Fruit fly (Drosophila melanogaster) whole organism, adult: Measurements from ENCODE around the gene Rel.

Experiments
- CG11617 ChIP-seq: fragments of 200-800 bp; sonication (Bioruptor generic); optimal IDR thresholded peaks from 2 replicates; lab custom pipeline; 2017; ENCODE audit warnings: mild to moderate bottlenecking, missing biosample characterization, missing genetic modification reagents, missing genetic modification characterization
- CG12768 ChIP-seq: fragments of 200-800 bp; sonication (Bioruptor generic); optimal IDR thresholded peaks from 2 replicates; lab custom pipeline; 2017; ENCODE audit warnings: missing biosample characterization, missing genetic modification characterization, mild to moderate bottlenecking, moderate library complexity, missing genetic modification reagents
- CG14711 ChIP-seq: fragments of 200-800 bp; sonication (Bioruptor generic); optimal IDR thresholded peaks from 2 replicates; lab custom pipeline; 2018; ENCODE audit warnings: missing biosample characterization, mild to moderate bottlenecking, missing genetic modification characterization, moderate library complexity
- CG1620 ChIP-seq: fragments of 200-800 bp; sonication (Bioruptor generic); optimal IDR thresholded peaks from 2 replicates; lab custom pipeline; 2016; ENCODE audit warnings: missing biosample characterization, missing genetic modification characterization
- CG33017 ChIP-seq: fragments of 200-800 bp; sonication (Bioruptor generic); optimal IDR thresholded peaks from 2 replicates; lab custom pipeline; 2018; ENCODE audit warnings: missing biosample characterization, mild to moderate bottlenecking, missing genetic modification characterization, moderate library complexity
- CG5204 ChIP-seq: fragments of 200-800 bp; sonication (Bioruptor generic); optimal IDR thresholded peaks from 2 replicates; lab custom pipeline; 2016; ENCODE audit warnings: missing biosample characterization, missing genetic modification characterization
- CG7045 ChIP-seq: fragments of 200-800 bp; sonication (Bioruptor generic); optimal IDR thresholded peaks from 2 replicates; lab custom pipeline; 2017; ENCODE audit warnings: missing biosample characterization, mild to moderate bottlenecking, missing genetic modification characterization
- CG7101 ChIP-seq: fragments of 200-800 bp; sonication (Bioruptor generic); optimal IDR thresholded peaks from 2 replicates; lab custom pipeline; 2018; ENCODE audit warnings: missing biosample characterization, mild to moderate bottlenecking, missing genetic modification characterization, moderate library complexity
- Clk ChIP-seq: fragments of 200-800 bp; sonication (Bioruptor generic); optimal IDR thresholded peaks from 2 replicates; lab custom pipeline; 2017; ENCODE audit warnings: missing biosample characterization, missing genetic modification characterization
- Hr96 ChIP-seq: fragments of 200-800 bp; sonication (Bioruptor generic); optimal IDR thresholded peaks from 2 replicates; lab custom pipeline; 2016; ENCODE audit warnings: missing biosample characterization, missing genetic modification characterization
- Mnt ChIP-seq: fragments of 200-800 bp; sonication (Bioruptor generic); optimal IDR thresholded peaks from 2 replicates; lab custom pipeline; 2016; ENCODE audit warnings: missing biosample characterization, mild to moderate bottlenecking, missing genetic modification characterization
- bab1 ChIP-seq: fragments of 200-800 bp; sonication (Bioruptor generic); optimal IDR thresholded peaks from 3 replicates; lab custom pipeline; 2019; ENCODE audit warnings: missing biosample characterization, mild to moderate bottlenecking, missing genetic modification characterization, moderate library complexity
- cic ChIP-seq: fragments of 200-800 bp; sonication (Bioruptor generic); optimal IDR thresholded peaks from 2 replicates; lab custom pipeline; 2017; ENCODE audit warnings: missing biosample characterization, mild to moderate bottlenecking, missing genetic modification characterization, moderate library complexity
- cnc ChIP-seq, 2 experiments: fragments of >200 bp; optimal IDR thresholded peaks; 2 replicates each; lab custom pipeline; 2017
- kay ChIP-seq: fragments of 200-800 bp; sonication (Bioruptor generic); peaks from one replicate; lab custom pipeline; 2016; ENCODE audit warnings: missing biosample characterization, missing genetic modification characterization, borderline replicate concordance
- ovo ChIP-seq: fragments of 200-800 bp; sonication (Bioruptor generic); optimal IDR thresholded peaks from 2 replicates; lab custom pipeline; 2016; ENCODE audit warnings: missing biosample characterization, missing genetic modification characterization
- pad ChIP-seq: fragments of 200-800 bp; sonication (Bioruptor generic); optimal IDR thresholded peaks from 3 replicates; lab custom pipeline; 2017; ENCODE audit warnings: missing biosample characterization, missing genetic modification characterization, mild to moderate bottlenecking, moderate library complexity, missing genetic modification reagents
- tj ChIP-seq: fragments of 200-800 bp; sonication (Bioruptor generic); optimal IDR thresholded peaks from 3 replicates; lab custom pipeline; 2017; ENCODE audit warnings: missing biosample characterization, mild to moderate bottlenecking, missing genetic modification characterization, moderate library complexity
- toe ChIP-seq: fragments of 200-800 bp; sonication (Bioruptor generic); optimal IDR thresholded peaks from 2 replicates; lab custom pipeline; 2016; ENCODE audit warnings: missing biosample characterization, missing genetic modification characterization

The Rel gene

DNA sequence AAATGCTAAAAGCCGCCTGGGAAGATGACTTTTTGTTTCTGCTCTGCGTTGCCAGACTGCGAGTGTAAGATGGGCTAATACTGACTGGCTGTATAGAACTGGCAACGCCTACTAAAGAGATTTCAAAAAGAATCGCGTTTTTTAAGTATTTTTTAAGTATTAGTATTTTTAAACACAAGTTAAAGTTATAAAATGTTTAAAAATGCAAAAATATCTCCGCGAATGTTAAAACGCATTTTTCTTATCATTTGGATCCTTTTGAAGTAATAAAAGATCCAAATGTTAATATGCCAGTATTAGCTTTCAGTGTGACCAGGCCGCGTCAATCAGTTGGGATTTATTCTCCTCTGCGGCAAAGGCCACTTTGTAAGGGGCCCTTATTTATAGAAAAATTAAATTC lies 41.6 kb downstream of the Rel start, which contains the start of the genes Prosbeta3 and Iru:
Prosbeta3 (minus strand) TSS at position 98 of the 400 bp plus-strand sequence.
Iru (plus strand) TSS at position 328 of the 400 bp plus-strand sequence.
- TF ChIP-seq Mnt (GFP tag; lab: Kevin White, UChicago) = peak; percentile 4
- no peak for TF ChIP-seq toe (GFP tag; lab: Kevin White, UChicago)

DNA sequence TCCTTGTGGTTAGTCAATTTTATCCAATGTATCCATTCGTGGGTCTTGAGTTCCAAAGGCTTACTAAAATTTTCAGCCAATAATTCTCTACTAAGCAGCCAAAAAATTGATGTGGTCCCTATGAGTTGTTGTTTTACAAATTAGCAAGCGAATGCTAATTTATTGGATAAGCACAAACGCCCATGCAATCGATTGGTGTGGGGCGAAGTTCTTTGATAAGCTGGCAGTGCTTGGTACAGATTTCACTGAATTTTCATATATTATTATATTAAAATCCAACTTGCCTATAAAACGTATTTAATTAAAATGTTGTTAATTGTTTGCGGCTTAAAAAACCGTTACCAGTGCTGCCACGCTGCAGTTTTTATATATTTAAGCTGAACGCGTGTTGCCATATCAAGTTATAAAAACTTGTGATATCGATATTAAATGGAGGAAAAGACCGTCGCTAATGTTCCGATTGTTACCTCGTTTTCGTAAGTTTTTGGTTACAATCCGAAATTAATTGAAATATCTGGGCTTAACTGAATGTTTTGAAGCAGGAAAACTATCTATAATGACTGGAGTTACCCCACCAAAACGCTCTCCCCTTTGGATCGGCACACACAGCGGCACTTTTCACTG lies 44.1 kb downstream of the Rel start, which contains the start of the genes CG31100 and CG11980:
CG31100 (minus strand) TSS at position 51 of the 624 bp plus-strand sequence.
CG11980 (plus strand) TSS at position 418 of the 624 bp plus-strand sequence.
- TF ChIP-seq tj (GFP tag; lab: Kevin White, UChicago) = no peak
- no peak for TF ChIP-seq CG33017 (tag; lab: Kevin White, UChicago)
- no peak for TF ChIP-seq Clk (GFP tag; lab: Kevin White, UChicago)
- no peak for TF ChIP-seq cnc (optimal IDR thresholded peaks at IDR 0.05; lab: Kevin White, UChicago)
- no peak for TF ChIP-seq pad
- no peak for TF ChIP-seq Hr96 (GFP tag; lab: Kevin White, UChicago)
- no peak for TF ChIP-seq CG14711 (tag; lab: Kevin White, UChicago)
- no peak for TF ChIP-seq toe (GFP tag; lab: Kevin White, UChicago)
- peak; percentile 39 for TF ChIP-seq Mnt (GFP tag; lab: Kevin White, UChicago)
- TF ChIP-seq bab1 (GFP tag; lab: Kevin White, UChicago) = peak; percentile 34

DNA sequence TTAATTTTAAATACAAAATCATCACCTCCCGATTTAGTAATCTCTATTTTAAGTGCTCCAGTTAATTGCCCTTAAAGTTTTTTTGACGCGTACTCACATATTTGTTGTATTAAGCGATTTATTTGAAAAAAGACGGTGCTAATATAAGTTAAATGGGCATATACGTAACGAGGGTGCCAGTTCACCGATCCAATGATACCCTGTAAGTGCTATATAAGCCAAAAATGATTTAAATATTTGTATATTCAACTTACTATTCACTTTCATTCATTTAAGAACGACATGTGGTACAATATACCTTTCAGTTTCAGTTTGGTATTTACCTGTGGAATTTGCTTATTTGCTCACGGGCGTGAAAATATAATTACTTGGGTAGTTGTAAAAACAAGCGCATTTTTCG lies 45.2 kb downstream of the Rel start:
- TF ChIP-seq ovo (GFP tag; lab: Kevin White, UChicago) (no peak), bab1 (GFP tag; lab: Kevin White, UChicago) (no peak), kay (GFP tag; lab: Kevin White, UChicago) (no peak), CG7101 (peak; percentile 34), CG11617 (GFP tag; lab: Kevin White, UChicago) (no peak)

DNA sequence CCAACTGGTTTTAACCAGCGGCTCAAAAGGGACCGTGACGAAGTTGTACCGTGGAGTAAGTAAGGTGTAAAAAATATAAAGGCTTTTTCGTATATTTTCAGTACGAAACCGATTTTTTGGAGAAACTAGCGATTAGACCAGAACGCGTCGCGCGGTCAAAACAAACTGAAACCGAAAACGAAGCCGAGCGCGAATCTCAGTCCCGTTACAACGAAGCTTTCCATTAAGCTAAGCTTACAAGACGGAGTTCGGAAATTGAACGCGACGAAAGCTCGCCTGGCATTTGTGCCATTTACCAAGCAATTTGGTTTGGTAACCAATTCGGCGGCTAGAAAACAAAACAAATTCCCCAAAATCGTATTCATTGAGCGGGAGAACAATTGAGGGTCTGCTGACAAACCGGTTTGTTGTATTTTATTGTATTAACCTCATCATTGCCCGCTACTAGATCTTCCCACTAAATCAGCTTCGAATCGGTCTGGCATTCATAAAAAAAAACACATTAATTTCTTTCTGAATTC lies 46.0 kb downstream of the Rel start:
- no peak for TF ChIP-seq CG33017 (tag; lab: Kevin White, UChicago)
- peak; percentile 56 for TF ChIP-seq ovo (GFP tag; lab: Kevin White, UChicago)

DNA sequence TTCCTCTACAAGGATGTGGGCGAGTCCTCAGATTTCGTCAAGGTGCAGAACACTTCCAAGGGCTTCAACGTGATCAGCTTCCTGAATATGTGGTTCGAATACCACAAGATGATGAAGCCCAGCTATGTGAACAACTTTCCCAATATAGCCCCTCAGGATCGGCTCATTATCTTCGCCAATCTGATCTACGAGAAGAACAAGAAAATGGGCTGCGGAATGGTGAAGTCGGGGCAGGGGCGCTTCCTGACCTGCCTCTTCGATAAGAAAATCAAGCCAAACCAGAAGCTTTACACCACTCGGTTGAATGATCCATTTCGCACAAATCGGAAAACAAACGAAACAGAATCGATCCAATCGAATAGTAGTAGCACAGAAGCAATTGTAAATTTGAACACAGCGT lies 49.5 kb downstream of the Rel start:
- TF ChIP-seq CG12768 (GFP tag; lab: Kevin White, UChicago) (no peak), cic (no peak), bab1 (GFP tag; lab: Kevin White, UChicago) (no peak), tj (GFP tag; lab: Kevin White, UChicago) (no peak), kay (GFP tag; lab: Kevin White, UChicago) (no peak), CG7101 (no peak), toe (GFP tag; lab: Kevin White, UChicago) (no peak), ovo (GFP tag; lab: Kevin White, UChicago) (no peak), CG14711 (tag; lab: Kevin White, UChicago) (no peak), CG11617 (GFP tag; lab: Kevin White, UChicago) (no peak), Hr96 (GFP tag; lab: Kevin White, UChicago) (no peak), Mnt (GFP tag; lab: Kevin White, UChicago) (no peak), pad (no peak), CG5204 (GFP tag; lab: Kevin White, UChicago) (no peak), CG1620 (GFP tag; lab: Kevin White, UChicago) (no peak), CG33017 (tag; lab: Kevin White, UChicago) (no peak), cnc (optimal IDR thresholded peaks at IDR 0.05; lab: Kevin White, UChicago) (no peak)

DNA sequence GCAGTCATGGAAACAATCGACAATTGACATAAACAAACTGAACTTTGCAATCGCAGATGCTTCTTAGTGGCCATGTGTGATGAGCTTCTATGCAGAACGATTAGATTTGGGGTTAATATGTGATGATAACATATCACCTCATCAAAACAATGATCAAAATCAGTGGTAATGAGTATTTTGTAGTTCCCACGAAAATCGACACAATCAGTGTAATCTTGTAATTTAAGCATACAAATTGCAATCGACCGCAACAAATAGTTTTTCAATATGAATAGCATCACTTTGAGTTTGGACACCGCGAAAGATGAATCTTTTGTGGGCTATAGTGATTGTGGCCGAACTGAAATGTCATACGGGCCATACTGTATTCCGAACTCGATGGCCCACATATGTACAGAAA lies 50.4 kb downstream of the Rel start, which contains the start of gene CG11977:
CG11977 (plus strand) TSS at position 301 of the 400 bp plus-strand sequence.
- TF ChIP-seq Hr96 (GFP tag; lab: Kevin White, UChicago) = no peak
- TF ChIP-seq CG7101 = no peak
- no peak for TF ChIP-seq Mnt (GFP tag; lab: Kevin White, UChicago)
- TF ChIP-seq CG5204 (GFP tag; lab: Kevin White, UChicago) = no peak
- TF ChIP-seq ovo (GFP tag; lab: Kevin White, UChicago) = no peak
- TF ChIP-seq CG7045 (GFP tag; lab: Kevin White, UChicago) = no peak
- TF ChIP-seq bab1 (GFP tag; lab: Kevin White, UChicago) = no peak
- no peak for TF ChIP-seq CG11617 (GFP tag; lab: Kevin White, UChicago)
- TF ChIP-seq cic = no peak
- no peak for TF ChIP-seq Clk (GFP tag; lab: Kevin White, UChicago)
- TF ChIP-seq kay (GFP tag; lab: Kevin White, UChicago) = no peak
- no peak for TF ChIP-seq tj (GFP tag; lab: Kevin White, UChicago)
- TF ChIP-seq CG33017 (tag; lab: Kevin White, UChicago) = no peak
- TF ChIP-seq cnc (optimal IDR thresholded peaks at IDR 0.05; lab: Kevin White, UChicago) = no peak
- no peak for TF ChIP-seq CG1620 (GFP tag; lab: Kevin White, UChicago)
- no peak for TF ChIP-seq toe (GFP tag; lab: Kevin White, UChicago)
- no peak for TF ChIP-seq CG12768 (GFP tag; lab: Kevin White, UChicago)
- no peak for TF ChIP-seq pad
